Fruit fly (Drosophila melanogaster) whole organism, prepupa: Measurements from ENCODE around the gene CG17364.

Experiments used
- CG11294 ChIP-seq: fragments of 200-800 bp; sonication (Bioruptor generic); IDR thresholded peaks from 2 replicates; pipeline ENCODE4 v1.3.6; 2022; ENCODE audit warnings: missing biosample characterization, missing genetic modification characterization
- Eip93F ChIP-seq: fragments of 200-800 bp; sonication (Bioruptor generic); optimal IDR thresholded peaks from 2 replicates; lab custom pipeline; 2016; ENCODE audit warnings: missing biosample characterization, mild to moderate bottlenecking, missing genetic modification characterization
- Gug ChIP-seq: fragments of 200-800 bp; sonication (Bioruptor generic); IDR thresholded peaks from 2 replicates; pipeline ENCODE4 v1.3.6; 2022; ENCODE audit warnings: missing biosample characterization, missing genetic modification characterization
- Sox102F ChIP-seq: fragments of 200-800 bp; sonication (Bioruptor generic); optimal IDR thresholded peaks from 2 replicates; lab custom pipeline; 2016; ENCODE audit warnings: missing biosample characterization, mild to moderate bottlenecking, missing genetic modification characterization
- pdm3 ChIP-seq: fragments of 200-800 bp; sonication (Bioruptor generic); optimal IDR thresholded peaks from 3 replicates; lab custom pipeline; 2016; ENCODE audit warnings: missing biosample characterization, missing genetic modification characterization

DNA sequence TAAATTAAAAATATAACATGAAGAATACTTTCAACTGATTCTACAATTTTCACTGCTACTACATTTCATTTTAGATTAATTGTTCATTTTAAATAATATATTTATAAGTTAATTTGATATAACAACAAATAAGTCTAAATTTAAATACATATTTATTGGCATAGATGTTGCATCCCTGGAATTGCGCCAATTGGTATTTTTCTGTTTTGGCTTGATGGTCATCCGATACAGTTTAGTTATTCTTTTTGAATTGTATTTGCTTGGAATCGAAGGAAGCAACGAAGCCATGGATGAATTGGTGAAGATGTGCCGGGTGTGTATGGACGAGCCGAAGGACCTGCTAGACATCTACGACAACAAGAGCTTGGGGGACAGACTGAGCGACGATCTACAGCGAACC is 3.8 kb upstream of the CG17364 start, which contains the start of gene CG17361:
- no peak for TF ChIP-seq Sox102F
- no peak for TF ChIP-seq pdm3 (GFP tag; lab: Kevin White, UChicago)
- no peak for TF ChIP-seq CG11294 (GFP tag; lab: Robert Waterston, UW)
- TF ChIP-seq Gug (GFP tag; lab: Robert Waterston, UW): no peak
- TF ChIP-seq Eip93F: no peak
